Fruit fly (Drosophila melanogaster) whole organism, pupa: Measurements from ENCODE around the gene CG7289.

Experiments used
- CG10348 ChIP-seq: fragments of 200-800 bp; sonication (Bioruptor generic); IDR thresholded peaks from 2 replicates; pipeline ENCODE4 v1.3.6; 2022; ENCODE audit warnings: missing biosample characterization, missing genetic modification characterization
- CG12605 ChIP-seq: fragments of 200-800 bp; sonication (Bioruptor generic); IDR thresholded peaks from 2 replicates; pipeline ENCODE4 v1.3.6; 2022; ENCODE audit warnings: missing biosample characterization, missing genetic modification characterization
- CG13204 ChIP-seq: fragments of 200-800 bp; sonication (Bioruptor generic); optimal IDR thresholded peaks from 2 replicates; lab custom pipeline; 2018; ENCODE audit warnings: missing biosample characterization, mild to moderate bottlenecking, missing genetic modification characterization, moderate library complexity
- CG14655 ChIP-seq: fragments of 200-800 bp; sonication (Bioruptor generic); optimal IDR thresholded peaks from 3 replicates; lab custom pipeline; 2017; ENCODE audit warnings: mild to moderate bottlenecking, missing biosample characterization, missing genetic modification reagents, missing genetic modification characterization
- CG15710 ChIP-seq: fragments of 200-800 bp; sonication (Bioruptor generic); optimal IDR thresholded peaks from 2 replicates; lab custom pipeline; 2018; ENCODE audit warnings: missing biosample characterization, mild to moderate bottlenecking, missing genetic modification characterization, moderate library complexity
- CG17806 ChIP-seq: fragments of 200-800 bp; sonication (Bioruptor generic); optimal IDR thresholded peaks from 2 replicates; lab custom pipeline; 2018; ENCODE audit warnings: missing biosample characterization, mild to moderate bottlenecking, missing genetic modification characterization, moderate library complexity
- CG32121 ChIP-seq: fragments of 200-800 bp; sonication (Bioruptor generic); IDR thresholded peaks from 2 replicates; pipeline ENCODE4 v1.3.6; 2022; ENCODE audit warnings: missing biosample characterization, missing genetic modification characterization
- CG34367 ChIP-seq: fragments of 200-800 bp; sonication (Bioruptor generic); optimal IDR thresholded peaks from 2 replicates; lab custom pipeline; 2018; ENCODE audit warnings: missing biosample characterization, mild to moderate bottlenecking, missing genetic modification characterization
- CG4496 ChIP-seq: fragments of 200-800 bp; sonication (Bioruptor generic); IDR thresholded peaks from 3 replicates; pipeline ENCODE4 v1.3.6; 2022; ENCODE audit warnings: missing biosample characterization, missing genetic modification characterization
- CG8159 ChIP-seq: fragments of 200-800 bp; sonication (Bioruptor generic); optimal IDR thresholded peaks from 3 replicates; lab custom pipeline; 2018; ENCODE audit warnings: missing biosample characterization, mild to moderate bottlenecking, missing genetic modification characterization, moderate library complexity
- CG8301 ChIP-seq: fragments of 200-800 bp; sonication (Bioruptor generic); optimal IDR thresholded peaks from 2 replicates; lab custom pipeline; 2018; ENCODE audit warnings: missing biosample characterization, mild to moderate bottlenecking, missing genetic modification characterization
- CG9948 ChIP-seq: fragments of 200-800 bp; sonication (Bioruptor generic); optimal IDR thresholded peaks from 2 replicates; lab custom pipeline; 2018; ENCODE audit warnings: missing biosample characterization, mild to moderate bottlenecking, missing genetic modification characterization, moderate library complexity
- D1 ChIP-seq: fragments of 200-800 bp; sonication (Bioruptor generic); optimal IDR thresholded peaks from 2 replicates; lab custom pipeline; 2018; ENCODE audit warnings: missing biosample characterization, mild to moderate bottlenecking, missing genetic modification characterization, moderate library complexity
- EcR ChIP-seq: fragments of 200-800 bp; sonication (Bioruptor generic); optimal IDR thresholded peaks from 3 replicates; lab custom pipeline; 2019; ENCODE audit warnings: missing biosample characterization, missing genetic modification characterization, mild to moderate bottlenecking, moderate library complexity, missing genetic modification reagents
- Ets98B ChIP-seq: fragments of 200-800 bp; sonication (Bioruptor generic); IDR thresholded peaks from 2 replicates; pipeline ENCODE4 v1.3.6; 2022; ENCODE audit warnings: missing biosample characterization, missing genetic modification characterization
- Pif1A ChIP-seq: fragments of 200-800 bp; sonication (Bioruptor generic); optimal IDR thresholded peaks from 3 replicates; lab custom pipeline; 2016; ENCODE audit warnings: missing biosample characterization, missing genetic modification characterization
- Pif1B ChIP-seq: fragments of 200-800 bp; sonication (Bioruptor generic); optimal IDR thresholded peaks from 3 replicates; lab custom pipeline; 2016; ENCODE audit warnings: missing biosample characterization, missing genetic modification characterization
- Snoo ChIP-seq: fragments of 200-800 bp; sonication (Bioruptor generic); optimal IDR thresholded peaks from 3 replicates; lab custom pipeline; 2017; ENCODE audit warnings: missing biosample characterization, mild to moderate bottlenecking, missing genetic modification characterization, inconsistent platforms
- fd96Ca ChIP-seq: fragments of 200-800 bp; sonication (Bioruptor generic); IDR thresholded peaks from 3 replicates; pipeline ENCODE4 v1.3.6; 2022; ENCODE audit warnings: missing biosample characterization, missing genetic modification characterization
- gl ChIP-seq: fragments of 200-800 bp; sonication (Bioruptor generic); optimal IDR thresholded peaks from 2 replicates; lab custom pipeline; 2018; ENCODE audit warnings: missing biosample characterization, mild to moderate bottlenecking, missing genetic modification characterization
- rn ChIP-seq: fragments of 200-800 bp; sonication (Bioruptor generic); IDR thresholded peaks from 2 replicates; pipeline ENCODE4 v1.3.6; 2022; ENCODE audit warnings: missing biosample characterization, missing genetic modification characterization

CG7289 gene

DNA sequence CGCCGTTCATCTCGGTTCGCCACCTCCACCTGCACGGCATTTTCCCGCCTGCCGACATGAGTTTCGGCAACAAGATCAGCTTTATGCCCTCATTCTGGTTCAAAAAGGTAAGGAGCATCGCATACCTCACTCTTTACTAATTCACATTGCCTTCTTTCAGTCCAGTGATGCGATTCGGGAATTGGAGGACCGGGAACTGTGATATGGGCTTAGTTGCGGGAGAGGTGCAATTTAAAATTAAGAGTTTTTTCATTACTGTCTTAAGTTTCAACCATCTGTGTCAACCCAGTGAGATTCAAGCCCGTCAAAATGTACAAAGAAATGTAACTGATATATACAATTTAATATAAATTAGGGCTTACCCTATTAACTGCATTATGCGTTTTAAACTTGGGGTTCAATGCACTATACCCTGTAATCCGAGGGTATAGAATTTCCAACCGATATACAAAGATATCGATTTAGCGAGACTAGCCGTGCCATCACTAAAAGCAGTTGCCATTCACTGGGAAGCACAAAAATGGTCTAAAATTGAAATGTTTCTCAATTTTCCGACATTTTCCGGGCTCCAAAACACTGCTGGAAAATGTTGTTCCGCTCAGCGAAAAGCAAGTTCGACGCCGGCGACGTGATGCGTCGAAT lies at the start of gene CG7289:
CG7289 (plus strand) TSS at position 492 of the 642 bp plus-strand sequence.
- TF ChIP-seq CG32121 (no peak), EcR (GFP tag; lab: Kevin White, UChicago) (peak; percentile 99), Snoo (tag; lab: Kevin White, UChicago) (peak; percentile 4), gl (tag; lab: Kevin White, UChicago) (no peak), CG8159 (tag; lab: Kevin White, UChicago) (no peak), CG4496 (GFP tag; lab: Robert Waterston, UW) (0 out of 3 replicates have a peak, but pooled peaks have one; percentile 29), Ets98B (GFP tag; lab: Robert Waterston, UW) (no peak), CG14655 (GFP tag; lab: Kevin White, UChicago) (no peak), CG15710 (tag; lab: Kevin White, UChicago) (no peak)
- TF ChIP-seq, all 21 proteins: peak for 3

- no peak for TF ChIP-seq CG8301
- TF ChIP-seq CG13204 (GFP tag; lab: Kevin White, UChicago), result no peak
- TF ChIP-seq CG15710 (tag; lab: Kevin White, UChicago), result no peak
- TF ChIP-seq Snoo (tag; lab: Kevin White, UChicago), result no peak
- TF ChIP-seq CG14655 (GFP tag; lab: Kevin White, UChicago), result no peak
- no peak for TF ChIP-seq Pif1B (GFP tag; lab: Kevin White, UChicago)
- no peak for TF ChIP-seq Ets98B (GFP tag; lab: Robert Waterston, UW)
- no peak for TF ChIP-seq EcR (GFP tag; lab: Kevin White, UChicago)
- TF ChIP-seq CG10348 (GFP tag; lab: Robert Waterston, UW), result no peak
- TF ChIP-seq Pif1A (GFP tag; lab: Kevin White, UChicago), result no peak
- no peak for TF ChIP-seq CG17806
- no peak for TF ChIP-seq CG12605 (GFP tag; lab: Robert Waterston, UW)
- no peak for TF ChIP-seq rn (GFP tag; lab: Robert Waterston, UW)
- TF ChIP-seq CG4496 (GFP tag; lab: Robert Waterston, UW), result no peak
- TF ChIP-seq D1 (tag; lab: Kevin White, UChicago), result no peak
- TF ChIP-seq CG34367 (tag; lab: Kevin White, UChicago), result no peak
- TF ChIP-seq CG9948 (tag; lab: Kevin White, UChicago), result no peak
- TF ChIP-seq gl (tag; lab: Kevin White, UChicago), result no peak
- no peak for TF ChIP-seq fd96Ca
Measured at dm6 chr2L:1938004-1938403, 44.0 kb upstream of the CG7289 start.

dm6 chr2L:1944473-1945110 lies 37.4 kb upstream of the CG7289 start:
- TF ChIP-seq Pif1B (GFP tag; lab: Kevin White, UChicago), result no peak
- no peak for TF ChIP-seq CG34367 (tag; lab: Kevin White, UChicago)
- no peak for TF ChIP-seq CG14655 (GFP tag; lab: Kevin White, UChicago)
- TF ChIP-seq CG4496 (GFP tag; lab: Robert Waterston, UW), result no peak
- TF ChIP-seq fd96Ca, result no peak

- no peak for TF ChIP-seq fd96Ca
- no peak for TF ChIP-seq CG8301
- TF ChIP-seq Pif1B (GFP tag; lab: Kevin White, UChicago), result no peak
- TF ChIP-seq CG17806, result no peak
- no peak for TF ChIP-seq CG14655 (GFP tag; lab: Kevin White, UChicago)
- TF ChIP-seq D1 (tag; lab: Kevin White, UChicago), result no peak
Measured at dm6 chr2L:1945609-1946008, 36.4 kb upstream of the CG7289 start, which contains the start of gene CG15357. CG15357 (minus strand) TSS chr2L:1945709.

dm6 chr2L:1946628-1947027 lies 35.4 kb upstream of the CG7289 start, which contains the start of gene CG33673:
CG33673 (minus strand) TSS chr2L:1946728.
- no peak for TF ChIP-seq Snoo (tag; lab: Kevin White, UChicago)
- no peak for TF ChIP-seq CG15710 (tag; lab: Kevin White, UChicago)
- no peak for TF ChIP-seq D1 (tag; lab: Kevin White, UChicago)
- no peak for TF ChIP-seq CG14655 (GFP tag; lab: Kevin White, UChicago)
- no peak for TF ChIP-seq CG8301
- no peak for TF ChIP-seq CG12605 (GFP tag; lab: Robert Waterston, UW)
- no peak for TF ChIP-seq gl (tag; lab: Kevin White, UChicago)
- no peak for TF ChIP-seq CG17806
- no peak for TF ChIP-seq CG8159 (tag; lab: Kevin White, UChicago)
- no peak for TF ChIP-seq fd96Ca
- no peak for TF ChIP-seq Ets98B (GFP tag; lab: Robert Waterston, UW)
- no peak for TF ChIP-seq CG13204 (GFP tag; lab: Kevin White, UChicago)
- no peak for TF ChIP-seq EcR (GFP tag; lab: Kevin White, UChicago)
- TF ChIP-seq Pif1B (GFP tag; lab: Kevin White, UChicago), result no peak
- no peak for TF ChIP-seq CG32121
- TF ChIP-seq CG34367 (tag; lab: Kevin White, UChicago), result no peak
- no peak for TF ChIP-seq rn (GFP tag; lab: Robert Waterston, UW)
- no peak for TF ChIP-seq CG4496 (GFP tag; lab: Robert Waterston, UW)

DNA sequence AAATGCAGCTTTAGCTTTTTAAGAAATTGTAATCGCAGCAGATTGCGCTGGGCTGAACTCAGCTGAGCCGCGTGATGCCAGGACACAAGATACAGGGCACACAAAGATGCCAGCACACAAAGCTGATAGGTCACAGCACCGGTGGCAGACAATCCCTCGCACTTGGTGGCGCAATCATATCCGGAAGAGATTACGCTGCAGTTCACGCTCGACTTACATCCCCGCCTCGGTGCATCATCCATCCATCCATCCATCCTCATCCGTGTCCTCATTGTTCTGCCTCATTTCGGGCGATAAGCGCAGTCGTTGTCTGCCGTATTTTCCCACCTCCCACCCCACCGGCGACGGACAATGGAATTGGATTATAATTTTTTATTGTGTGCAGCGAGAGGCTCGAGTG lies 34.1 kb upstream of the CG7289 start:
- no peak for TF ChIP-seq CG14655 (GFP tag; lab: Kevin White, UChicago)
- TF ChIP-seq Pif1B (GFP tag; lab: Kevin White, UChicago), result no peak
- TF ChIP-seq CG10348 (GFP tag; lab: Robert Waterston, UW), result no peak
- TF ChIP-seq CG34367 (tag; lab: Kevin White, UChicago), result no peak
- TF ChIP-seq rn (GFP tag; lab: Robert Waterston, UW), result no peak
- TF ChIP-seq D1 (tag; lab: Kevin White, UChicago), result no peak
